Worm (Caenorhabditis elegans): ENCODE measurements around the gene C54H2.4.

C54H2.4 gene

ce11 chrX:5764739-5765138 is 5.8 kb downstream of the C54H2.4 start:
- TF ChIP-seq nhr-25 (tag; optimal IDR thresholded peaks at IDR 0.05), result peak; percentile 2
- TF ChIP-seq hmg-11 (tag; optimal IDR thresholded peaks at IDR 0.05), result peak; percentile 84
- TF ChIP-seq nhr-76 (tag; optimal IDR thresholded peaks at IDR 0.05), result no peak
- TF ChIP-seq egl-5 (tag; optimal IDR thresholded peaks at IDR 0.05), result peak; percentile 10
- peak; percentile 2 for TF ChIP-seq pha-4 (tag; optimal IDR thresholded peaks at IDR 0.05)
- TF ChIP-seq elt-2 (tag; optimal IDR thresholded peaks at IDR 0.05), result no peak
- no peak for TF ChIP-seq nhr-12 (tag; optimal IDR thresholded peaks at IDR 0.05)
- peak; percentile 36 for TF ChIP-seq nfya-1 (tag; optimal IDR thresholded peaks at IDR 0.05; ENCODE audit: insufficient read depth)
- TF ChIP-seq ztf-4 (tag; optimal IDR thresholded peaks at IDR 0.05), result no peak
- peak; percentile 57 for TF ChIP-seq nhr-23 (tag; optimal IDR thresholded peaks at IDR 0.05)

ce11 chrX:5763904-5764303 is 6.6 kb downstream of the C54H2.4 start:
- TF ChIP-seq nhr-11 (tag; optimal IDR thresholded peaks at IDR 0.05) (peak; percentile 51), jun-1 (tag; optimal IDR thresholded peaks at IDR 0.05) (peak; percentile 4), lin-39 (tag; optimal IDR thresholded peaks at IDR 0.05) (peak; percentile 94), ceh-16 (tag; optimal IDR thresholded peaks at IDR 0.05) (no peak), R02D3.7 (tag; optimal IDR thresholded peaks at IDR 0.05) (no peak), fkh-2 (tag; optimal IDR thresholded peaks at IDR 0.05) (no peak), mml-1 (tag; optimal IDR thresholded peaks at IDR 0.05) (no peak), ceh-82 (tag; optimal IDR thresholded peaks at IDR 0.05) (no peak), daf-12 (tag; optimal IDR thresholded peaks at IDR 0.05) (no peak), tbx-2 (tag; optimal IDR thresholded peaks at IDR 0.05) (no peak), nhr-76 (tag; optimal IDR thresholded peaks at IDR 0.05) (no peak), eor-1 (tag; optimal IDR thresholded peaks at IDR 0.05) (no peak), nhr-28 (tag; optimal IDR thresholded peaks at IDR 0.05) (no peak), nhr-23 (tag; optimal IDR thresholded peaks at IDR 0.05) (peak; percentile 79), ceh-9 (tag; optimal IDR thresholded peaks at IDR 0.05) (no peak), elt-1 (tag; optimal IDR thresholded peaks at IDR 0.05) (peak; percentile 41), nhr-77 (tag; optimal IDR thresholded peaks at IDR 0.05) (no peak), nhr-67 (tag; optimal IDR thresholded peaks at IDR 0.05) (no peak), fkh-10 (GFP tag; optimal IDR thresholded peaks at IDR 0.05) (no peak), nfya-1 (tag; optimal IDR thresholded peaks at IDR 0.05; ENCODE audit: insufficient read depth) (peak; percentile 63), lin-15B (tag; optimal IDR thresholded peaks at IDR 0.05) (peak; percentile 60), hmg-11 (tag; optimal IDR thresholded peaks at IDR 0.05) (peak; percentile 69), lsy-12 (tag; optimal IDR thresholded peaks at IDR 0.05) (peak; percentile 11), pha-4 (tag; optimal IDR thresholded peaks at IDR 0.05) (peak; percentile 97), nhr-25 (tag; optimal IDR thresholded peaks at IDR 0.05) (peak; percentile 26), egl-5 (tag; optimal IDR thresholded peaks at IDR 0.05) (peak; percentile 84), egl-27 (tag; optimal IDR thresholded peaks at IDR 0.05) (no peak), skn-1 (tag; optimal IDR thresholded peaks at IDR 0.05) (no peak), ceh-28 (tag; optimal IDR thresholded peaks at IDR 0.05) (no peak), unc-39 (tag; optimal IDR thresholded peaks at IDR 0.05) (no peak), unc-62 (GFP tag; optimal IDR thresholded peaks at IDR 0.05) (no peak), pqm-1 (tag; optimal IDR thresholded peaks at IDR 0.05) (peak; percentile 23), elt-2 (tag; optimal IDR thresholded peaks at IDR 0.05) (peak; percentile 31), sea-2 (GFP tag; optimal IDR thresholded peaks at IDR 0.05) (no peak), ztf-11 (tag; optimal IDR thresholded peaks at IDR 0.05) (no peak)

- no peak for TF ChIP-seq fkh-2 (tag; optimal IDR thresholded peaks at IDR 0.05)
- TF ChIP-seq nhr-43 (tag; optimal IDR thresholded peaks at IDR 0.05; ENCODE audit: poor library complexity, severe bottlenecking), result no peak
- TF ChIP-seq ZK546.5 (tag; optimal IDR thresholded peaks at IDR 0.05), result no peak
- no peak for TF ChIP-seq fos-1 (tag; optimal IDR thresholded peaks at IDR 0.05)
- TF ChIP-seq nhr-25 (tag; optimal IDR thresholded peaks at IDR 0.05), result no peak
- no peak for TF ChIP-seq nfya-1 (tag; optimal IDR thresholded peaks at IDR 0.05; ENCODE audit: insufficient read depth)
- no peak for TF ChIP-seq ztf-11 (tag; optimal IDR thresholded peaks at IDR 0.05)
- TF ChIP-seq ama-1 (optimal IDR thresholded peaks at IDR 0.05), result no peak
Observed at ce11 chrX:5763292-5763691, 7.3 kb downstream of the C54H2.4 start, which contains the start of gene tag-294. Gene tag-294, minus strand, starts transcription at chrX:5763392.

Data from whole organism, L3 larva.